Worm (Caenorhabditis elegans) whole organism, early embryonic: ENCODE data around the gene nhr-19.

Experiments
- B0310.2 ChIP-seq: sonication (generic microtip); optimal IDR thresholded peaks from 2 replicates; lab custom pipeline; 2016; ENCODE audit warnings: mild to moderate bottlenecking, missing genetic modification characterization, missing compliant biosample characterization
- F13C5.2 ChIP-seq: sonication (generic microtip); optimal IDR thresholded peaks from 2 replicates; lab custom pipeline; 2017; ENCODE audit warnings: mild to moderate bottlenecking, missing genetic modification characterization, inconsistent platforms, missing compliant biosample characterization
- aly-1 ChIP-seq: sonication (generic microtip); optimal IDR thresholded peaks from 2 replicates; lab custom pipeline; 2016; ENCODE audit warnings: missing genetic modification characterization, missing compliant biosample characterization
- ama-1 ChIP-seq: fragments of 150-350 bp; optimal IDR thresholded peaks from 2 replicates; lab custom pipeline; 2014
- ceh-13 ChIP-seq: fragments of 200-800 bp; sonication (Bioruptor generic); optimal IDR thresholded peaks from 2 replicates; lab custom pipeline; 2018; ENCODE audit warnings: mild to moderate bottlenecking, missing genetic modification characterization, missing compliant biosample characterization
- ceh-36 ChIP-seq: sonication (generic microtip); optimal IDR thresholded peaks from 2 replicates; lab custom pipeline; 2016; ENCODE audit warnings: missing genetic modification characterization, inconsistent platforms, missing compliant biosample characterization
- ets-7 ChIP-seq: sonication (generic microtip); optimal IDR thresholded peaks from 2 replicates; lab custom pipeline; 2016; ENCODE audit warnings: missing genotype, missing genetic modification characterization, missing compliant biosample characterization
- flt-1 ChIP-seq: fragments of 200-800 bp; sonication (Bioruptor generic); IDR thresholded peaks from 2 replicates; pipeline ENCODE4 v1.3.6; 2022; ENCODE audit warnings: missing genetic modification characterization, missing compliant biosample characterization
- hmbx-1 ChIP-seq: sonication (generic microtip); optimal IDR thresholded peaks from 2 replicates; lab custom pipeline; 2016; ENCODE audit warnings: mild to moderate bottlenecking, missing genetic modification characterization, missing compliant biosample characterization
- hmg-4 ChIP-seq: fragments of 200-800 bp; sonication (Bioruptor generic); optimal IDR thresholded peaks from 2 replicates; lab custom pipeline; 2018; ENCODE audit warnings: mild to moderate bottlenecking, missing genetic modification characterization, missing compliant biosample characterization
- hnd-1 ChIP-seq: sonication (generic microtip); optimal IDR thresholded peaks from 2 replicates; lab custom pipeline; 2016; ENCODE audit warnings: missing genetic modification characterization, missing compliant biosample characterization
- pes-1 ChIP-seq: fragments of 200-800 bp; sonication (Bioruptor generic); IDR thresholded peaks from 2 replicates; pipeline ENCODE4 v1.3.6; 2022; ENCODE audit warnings: missing genetic modification reagents, missing genetic modification characterization, missing compliant biosample characterization
- scrt-1 ChIP-seq: fragments of 200-800 bp; sonication (Bioruptor generic); IDR thresholded peaks from 2 replicates; pipeline ENCODE4 v1.3.6; 2022; ENCODE audit warnings: missing genetic modification characterization, missing compliant biosample characterization
- sea-1 ChIP-seq: fragments of 200-800 bp; sonication (Bioruptor generic); conservative IDR thresholded peaks from 2 replicates; pipeline ENCODE4 v1.3.6; 2022; ENCODE audit warnings: missing genetic modification characterization, missing compliant biosample characterization
- tbx-11 ChIP-seq: fragments of 200-800 bp; sonication (Bioruptor generic); IDR thresholded peaks from 2 replicates; pipeline ENCODE4 v1.3.6; 2022; ENCODE audit warnings: missing genetic modification characterization, missing compliant biosample characterization
- tbx-37 ChIP-seq: fragments of 200-800 bp; sonication (Bioruptor generic); conservative IDR thresholded peaks from 2 replicates; pipeline ENCODE4 v1.3.6; 2022; ENCODE audit warnings: missing genetic modification reagents, missing genetic modification characterization, missing compliant biosample characterization
- tra-4 ChIP-seq: sonication (generic microtip); optimal IDR thresholded peaks from 2 replicates; lab custom pipeline; 2017; ENCODE audit warnings: missing genetic modification characterization, missing compliant biosample characterization

nhr-19 gene

ce11 chrII:9607137-9607536, 1.8 kb upstream of the nhr-19 start:
- TF ChIP-seq ceh-36 (tag; lab: Kevin White, UChicago) (no peak), ceh-13 (no peak), B0310.2 (tag; lab: Kevin White, UChicago) (no peak), hmbx-1 (tag; lab: Kevin White, UChicago) (no peak), aly-1 (no peak), tra-4 (tag; lab: Kevin White, UChicago) (no peak), F13C5.2 (tag; lab: Kevin White, UChicago) (no peak), pes-1 (no peak), hnd-1 (tag; lab: Kevin White, UChicago) (no peak), tbx-37 (GFP tag; lab: Robert Waterston, UW) (no peak), ets-7 (no peak), sea-1 (no peak), flt-1 (GFP tag; lab: Robert Waterston, UW) (no peak), hmg-4 (no peak), scrt-1 (no peak), ama-1 (lab: Kevin White, UChicago) (no peak)

DNA sequence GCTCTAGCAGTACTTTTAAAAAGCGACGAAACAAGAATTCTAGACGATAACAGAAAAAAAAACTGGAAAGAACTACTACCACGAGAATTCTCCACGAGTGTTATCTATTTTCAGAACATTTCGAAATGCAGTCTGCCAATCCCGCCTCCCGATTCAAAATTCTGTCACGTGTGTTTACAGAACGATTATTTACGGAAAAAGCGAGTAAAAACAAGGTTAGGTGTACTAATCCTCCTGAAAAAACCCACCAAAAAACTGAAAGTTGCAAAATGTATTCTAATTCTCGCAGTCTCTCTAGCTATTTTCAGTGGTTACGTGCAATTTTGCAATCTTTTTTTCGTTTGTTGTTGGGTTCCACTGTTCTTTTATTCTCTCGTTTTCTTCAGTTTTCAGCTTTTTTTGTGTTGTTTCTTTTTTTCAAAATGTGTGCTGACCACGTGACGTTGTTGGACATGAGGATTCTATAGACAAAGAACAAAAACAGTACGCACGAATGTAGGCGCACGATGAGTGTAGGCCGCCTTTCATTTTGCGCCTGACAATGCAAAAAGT, 1.2 kb upstream of the nhr-19 start:
- TF ChIP-seq ets-7 (no peak), ama-1 (lab: Kevin White, UChicago) (no peak), tra-4 (tag; lab: Kevin White, UChicago) (no peak), aly-1 (no peak), scrt-1 (no peak), B0310.2 (tag; lab: Kevin White, UChicago) (no peak), tbx-11 (no peak), sea-1 (no peak), hnd-1 (tag; lab: Kevin White, UChicago) (no peak), flt-1 (GFP tag; lab: Robert Waterston, UW) (no peak), pes-1 (no peak), ceh-13 (no peak), hmbx-1 (tag; lab: Kevin White, UChicago) (no peak), hmg-4 (no peak)

- TF ChIP-seq flt-1 (GFP tag; lab: Robert Waterston, UW) = no peak
- no peak for TF ChIP-seq tbx-37 (GFP tag; lab: Robert Waterston, UW)
- no peak for TF ChIP-seq F13C5.2 (tag; lab: Kevin White, UChicago)
- TF ChIP-seq hmbx-1 (tag; lab: Kevin White, UChicago) = no peak
- TF ChIP-seq tra-4 (tag; lab: Kevin White, UChicago) = no peak
- TF ChIP-seq hnd-1 (tag; lab: Kevin White, UChicago) = no peak
- no peak for TF ChIP-seq scrt-1
- TF ChIP-seq sea-1 = no peak
- no peak for TF ChIP-seq ceh-13
- no peak for TF ChIP-seq tbx-11
- no peak for TF ChIP-seq ets-7
- no peak for TF ChIP-seq ceh-36 (tag; lab: Kevin White, UChicago)
- no peak for TF ChIP-seq hmg-4
- TF ChIP-seq aly-1 = no peak
- TF ChIP-seq pes-1 = no peak
- no peak for TF ChIP-seq B0310.2 (tag; lab: Kevin White, UChicago)
Measured at ce11 chrII:9605954-9606353, 628 bp upstream of the nhr-19 start.

- TF ChIP-seq scrt-1 = no peak
Measured at ce11 chrII:9604685-9605084, 641 bp downstream of the nhr-19 start.

DNA sequence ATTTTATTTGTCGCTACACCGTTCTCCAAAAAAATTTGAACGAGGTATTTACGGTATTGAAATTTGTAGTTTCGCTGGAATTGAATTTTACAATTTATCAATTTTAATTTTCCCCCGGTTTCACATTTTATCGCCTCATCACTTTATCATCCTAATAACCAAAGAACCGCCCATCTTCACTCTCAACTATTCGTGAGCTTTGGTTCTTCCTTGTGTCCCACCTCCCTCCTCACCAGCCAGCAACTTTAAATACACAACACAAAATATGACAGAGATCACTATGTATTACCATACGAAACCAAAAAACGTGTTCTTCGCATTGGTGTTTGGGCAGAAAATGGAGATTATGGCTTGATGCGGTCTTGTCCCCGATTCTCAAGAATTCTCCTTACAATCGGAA, 1.3 kb downstream of the nhr-19 start:
- TF ChIP-seq hmbx-1 (tag; lab: Kevin White, UChicago) (no peak), tbx-37 (GFP tag; lab: Robert Waterston, UW) (no peak), ceh-36 (tag; lab: Kevin White, UChicago) (no peak), pes-1 (no peak)

DNA sequence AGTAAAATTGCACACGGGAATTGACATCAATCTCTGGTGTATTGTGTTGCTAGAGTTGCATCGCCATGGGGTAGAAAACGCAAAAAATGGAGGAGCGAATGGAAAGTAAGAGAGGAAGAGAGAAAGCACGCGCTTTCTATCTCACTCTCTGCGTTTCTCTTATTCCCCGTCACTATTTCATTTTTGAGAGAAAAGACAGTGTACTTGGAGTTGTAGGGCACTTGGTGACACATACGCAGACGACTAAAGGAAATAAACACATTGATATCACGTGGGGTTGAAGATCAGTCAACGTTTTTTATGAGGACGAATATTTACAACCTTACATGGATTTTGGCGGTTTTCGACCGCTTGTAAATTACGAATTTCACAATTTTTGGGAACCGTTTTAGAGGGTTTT, 1.9 kb downstream of the nhr-19 start:
- TF ChIP-seq ets-7 = no peak
- TF ChIP-seq scrt-1 = no peak
- no peak for TF ChIP-seq tra-4 (tag; lab: Kevin White, UChicago)
- no peak for TF ChIP-seq tbx-11
- no peak for TF ChIP-seq hmbx-1 (tag; lab: Kevin White, UChicago)
- no peak for TF ChIP-seq pes-1
- TF ChIP-seq F13C5.2 (tag; lab: Kevin White, UChicago) = no peak
- TF ChIP-seq flt-1 (GFP tag; lab: Robert Waterston, UW) = no peak
- no peak for TF ChIP-seq aly-1
- no peak for TF ChIP-seq sea-1
- no peak for TF ChIP-seq hmg-4
- no peak for TF ChIP-seq ama-1 (lab: Kevin White, UChicago)
- TF ChIP-seq hnd-1 (tag; lab: Kevin White, UChicago) = no peak

ce11 chrII:9602566-9602965, 2.8 kb downstream of the nhr-19 start:
- TF ChIP-seq tbx-37 (GFP tag; lab: Robert Waterston, UW) (no peak), ceh-36 (tag; lab: Kevin White, UChicago) (no peak), sea-1 (no peak), B0310.2 (tag; lab: Kevin White, UChicago) (no peak), hmbx-1 (tag; lab: Kevin White, UChicago) (no peak), flt-1 (GFP tag; lab: Robert Waterston, UW) (no peak), ama-1 (lab: Kevin White, UChicago) (no peak), tbx-11 (no peak), ceh-13 (no peak), scrt-1 (no peak), tra-4 (tag; lab: Kevin White, UChicago) (no peak), hmg-4 (no peak)

DNA sequence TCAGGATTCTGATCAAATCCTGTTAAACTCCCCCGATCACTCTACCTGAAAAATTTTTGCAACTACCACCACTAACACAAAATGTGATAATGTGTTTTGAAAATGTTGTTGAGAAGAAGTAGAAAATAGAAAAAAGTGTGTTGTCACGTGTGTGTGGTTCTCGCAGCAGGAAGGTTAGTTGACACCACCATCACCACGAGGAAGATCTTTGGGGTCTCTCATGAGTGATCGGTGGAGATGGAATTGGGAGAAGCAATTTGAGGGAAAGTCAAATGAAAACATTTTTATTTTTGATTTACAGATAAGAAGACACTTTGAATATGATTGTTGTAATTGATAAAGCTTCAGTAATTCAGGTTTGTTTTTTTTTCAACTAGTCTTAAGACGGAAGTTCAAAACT, 3.6 kb downstream of the nhr-19 start:
- TF ChIP-seq B0310.2 (tag; lab: Kevin White, UChicago) (no peak), tbx-37 (GFP tag; lab: Robert Waterston, UW) (no peak), aly-1 (no peak), ceh-36 (tag; lab: Kevin White, UChicago) (no peak), ets-7 (no peak), hmbx-1 (tag; lab: Kevin White, UChicago) (no peak), scrt-1 (no peak), flt-1 (GFP tag; lab: Robert Waterston, UW) (no peak), sea-1 (no peak)
